Worm (Caenorhabditis elegans): ENCODE measurements around the gene F41C3.1.

DNA sequence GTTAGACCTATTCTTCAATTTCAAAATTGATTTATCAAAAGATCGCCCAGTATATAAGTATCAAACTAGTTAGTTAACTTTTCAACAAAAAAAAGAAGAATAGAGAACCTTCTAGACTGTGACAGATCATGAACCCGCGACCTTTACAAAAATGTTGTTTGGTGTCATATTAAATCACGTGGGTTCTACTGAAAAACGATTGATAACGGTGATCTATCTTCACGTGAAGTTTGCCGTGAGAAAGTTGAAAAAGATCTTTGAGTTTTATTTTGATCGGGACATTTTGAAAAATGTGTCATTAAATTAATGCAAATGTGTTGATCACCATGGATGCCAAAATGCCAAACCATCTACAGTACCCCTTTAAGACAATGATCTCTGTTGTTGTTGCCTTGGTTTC lies 3.7 kb upstream of the F41C3.1 start:
- TF ChIP-seq nhr-42 (GFP tag; IDR thresholded peaks at IDR 0.05) (no peak), dmd-6 (GFP tag; IDR thresholded peaks at IDR 0.05) (no peak)

Data from whole organism, L4 larva.